Worm (Caenorhabditis elegans) whole organism, midembryonic: ENCODE data around the gene nuo-1.

Source experiments
- T22C8.4 ChIP-seq: fragments of 200-800 bp; sonication (Bioruptor generic); IDR thresholded peaks from 2 replicates; pipeline ENCODE4 v1.3.6; 2022; ENCODE audit warnings: missing genetic modification characterization, missing compliant biosample characterization
- cog-1 ChIP-seq: sonication (generic microtip); optimal IDR thresholded peaks from 2 replicates; lab custom pipeline; 2016; ENCODE audit warnings: missing genetic modification characterization, missing compliant biosample characterization
- flt-1 ChIP-seq: fragments of 200-800 bp; sonication (Bioruptor generic); IDR thresholded peaks from 2 replicates; pipeline ENCODE4 v1.3.6; 2022; ENCODE audit warnings: missing genetic modification characterization, missing compliant biosample characterization
- med-1 ChIP-seq: sonication (generic microtip); optimal IDR thresholded peaks from 2 replicates; lab custom pipeline; 2017; ENCODE audit warnings: missing genetic modification characterization, mild to moderate bottlenecking, missing compliant biosample characterization, antibody characterized with exemption, missing genetic modification reagents; ENCODE audit not compliant: insufficient read depth
- ref-1 ChIP-seq: fragments of 200-800 bp; sonication (Bioruptor generic); conservative IDR thresholded peaks from 2 replicates; pipeline ENCODE4 v1.3.6; 2022; ENCODE audit warnings: missing genetic modification reagents, missing genetic modification characterization, missing compliant biosample characterization
- tab-1 ChIP-seq: fragments of 200-800 bp; sonication (Bioruptor generic); IDR thresholded peaks from 2 replicates; pipeline ENCODE4 v1.3.6; 2022; ENCODE audit warnings: missing genetic modification characterization, missing compliant biosample characterization
- ztf-29 ChIP-seq: fragments of 200-800 bp; sonication (Bioruptor generic); IDR thresholded peaks from 2 replicates; pipeline ENCODE4 v1.3.6; 2022; ENCODE audit warnings: missing genetic modification reagents, missing genetic modification characterization, missing compliant biosample characterization

ce11 chrII:11107828-11108227 is 10.2 kb downstream of the nuo-1 start, which contains the start of gene apc-17:
- TF ChIP-seq ztf-29 (GFP tag; lab: Robert Waterston, UW) (no peak), flt-1 (GFP tag; lab: Robert Waterston, UW) (no peak), T22C8.4 (no peak), tab-1 (no peak), ref-1 (no peak), cog-1 (no peak), med-1 (GFP tag; lab: Kevin White, UChicago) (no peak)
